Worm (Caenorhabditis elegans) whole organism, L2 larva: ENCODE results near the gene C03B1.4.

Experiments
- F13H6.1 ChIP-seq: sonication (generic microtip); optimal IDR thresholded peaks from 2 replicates; lab custom pipeline; 2016; ENCODE audit warnings: missing genetic modification characterization, missing compliant biosample characterization
- R02D3.7 ChIP-seq: fragments of 150-350 bp; optimal IDR thresholded peaks from 2 replicates; lab custom pipeline; 2014; ENCODE audit warnings: missing biosample characterization, missing genetic modification characterization
- Y55F3AM.14 ChIP-seq: fragments of 200-800 bp; sonication (Bioruptor generic); optimal IDR thresholded peaks from 2 replicates; lab custom pipeline; 2018; ENCODE audit warnings: mild to moderate bottlenecking, missing genetic modification characterization, missing compliant biosample characterization
- ZK546.5 ChIP-seq: sonication (generic microtip); optimal IDR thresholded peaks from 2 replicates; lab custom pipeline; 2017; ENCODE audit warnings: missing biosample characterization, missing genetic modification characterization
- ama-1 ChIP-seq: fragments of 150-350 bp; optimal IDR thresholded peaks from 2 replicates; lab custom pipeline; 2018; ENCODE audit warnings: inconsistent platforms
- blmp-1 ChIP-seq: sonication (generic microtip); optimal IDR thresholded peaks from 2 replicates; lab custom pipeline; 2017; ENCODE audit warnings: missing genetic modification characterization, mild to moderate bottlenecking, missing compliant biosample characterization, antibody characterized with exemption, moderate library complexity; ENCODE audit not compliant: insufficient read depth
- ceh-16 ChIP-seq: fragments of 150-350 bp; optimal IDR thresholded peaks from 2 replicates; lab custom pipeline; 2014; ENCODE audit warnings: missing biosample characterization, missing genetic modification characterization
- ceh-82 ChIP-seq: fragments of 150-350 bp; optimal IDR thresholded peaks from 2 replicates; lab custom pipeline; 2014; ENCODE audit warnings: missing biosample characterization, missing genetic modification characterization
- crh-2 ChIP-seq: sonication (generic microtip); optimal IDR thresholded peaks from 2 replicates; lab custom pipeline; 2017; ENCODE audit warnings: missing biosample characterization, missing genetic modification characterization
- dmd-4 ChIP-seq: sonication (generic microtip); optimal IDR thresholded peaks from 2 replicates; lab custom pipeline; 2017; ENCODE audit warnings: missing biosample characterization, missing genetic modification characterization
- egl-27 ChIP-seq: sonication (generic microtip); optimal IDR thresholded peaks from 3 replicates; lab custom pipeline; 2017; ENCODE audit warnings: missing biosample characterization, missing genetic modification reagents, missing genetic modification characterization
- gmeb-1 ChIP-seq: fragments of 150-350 bp; optimal IDR thresholded peaks from 2 replicates; lab custom pipeline; 2014; ENCODE audit warnings: missing biosample characterization, missing genetic modification characterization
- lin-11 ChIP-seq: fragments of 150-350 bp; sonication (generic microtip); optimal IDR thresholded peaks from 2 replicates; lab custom pipeline; 2014; ENCODE audit warnings: missing biosample characterization, missing genetic modification characterization, inconsistent platforms, mixed read lengths
- lin-13 ChIP-seq: fragments of 150-350 bp; optimal IDR thresholded peaks from 2 replicates; lab custom pipeline; 2014; ENCODE audit warnings: missing biosample characterization, missing genetic modification reagents, missing genetic modification characterization
- lin-39 ChIP-seq: fragments of 150-350 bp; optimal IDR thresholded peaks from 2 replicates; lab custom pipeline; 2014; ENCODE audit warnings: missing biosample characterization, missing genetic modification reagents, missing genetic modification characterization
- lsy-2 ChIP-seq, 2 experiments: fragments of 150-350 bp in 1 of 2; sonication (generic microtip) in 1 of 2; optimal IDR thresholded peaks; 2 replicates each; lab custom pipeline; 2014 to 2017; ENCODE audit warnings: missing biosample characterization in 2 of 2, missing genetic modification characterization in 2 of 2
- mab-5 ChIP-seq: fragments of 150-350 bp; optimal IDR thresholded peaks from 2 replicates; lab custom pipeline; 2014; ENCODE audit warnings: missing biosample characterization, missing genetic modification characterization
- nhr-11 ChIP-seq: fragments of 150-350 bp; optimal IDR thresholded peaks from 2 replicates; lab custom pipeline; 2014; ENCODE audit warnings: missing biosample characterization, missing genetic modification characterization
- nhr-12 ChIP-seq: fragments of 150-350 bp; optimal IDR thresholded peaks from 2 replicates; lab custom pipeline; 2014; ENCODE audit warnings: missing biosample characterization, missing genetic modification characterization
- nhr-129 ChIP-seq: fragments of 150-350 bp; optimal IDR thresholded peaks from 2 replicates; lab custom pipeline; 2014; ENCODE audit warnings: missing biosample characterization, missing genetic modification characterization
- nhr-21 ChIP-seq: fragments of 150-350 bp; optimal IDR thresholded peaks from 2 replicates; lab custom pipeline; 2014; ENCODE audit warnings: missing biosample characterization, missing genetic modification characterization
- nhr-23 ChIP-seq: fragments of 150-350 bp; optimal IDR thresholded peaks from 2 replicates; lab custom pipeline; 2014; ENCODE audit warnings: missing biosample characterization, missing genetic modification reagents, missing genetic modification characterization
- nhr-237 ChIP-seq: fragments of 150-350 bp; optimal IDR thresholded peaks from 2 replicates; lab custom pipeline; 2014; ENCODE audit warnings: missing biosample characterization, missing genetic modification characterization
- nhr-25 ChIP-seq: fragments of 150-350 bp; sonication (generic microtip); optimal IDR thresholded peaks from 3 replicates; lab custom pipeline; 2014; ENCODE audit warnings: missing biosample characterization, missing genetic modification characterization
- nhr-6 ChIP-seq: fragments of 150-350 bp; optimal IDR thresholded peaks from 2 replicates; lab custom pipeline; 2014; ENCODE audit warnings: missing biosample characterization, missing genetic modification characterization
- nhr-77 ChIP-seq: fragments of 150-350 bp; optimal IDR thresholded peaks from 2 replicates; lab custom pipeline; 2014; ENCODE audit warnings: missing biosample characterization, missing genetic modification characterization
- peb-1 ChIP-seq: fragments of 150-350 bp; optimal IDR thresholded peaks from 2 replicates; lab custom pipeline; 2014; ENCODE audit warnings: missing biosample characterization, missing genetic modification characterization
- sem-4 ChIP-seq: fragments of 150-350 bp; optimal IDR thresholded peaks from 2 replicates; lab custom pipeline; 2014; ENCODE audit warnings: missing biosample characterization, missing genetic modification reagents, missing genetic modification characterization
- skn-1 ChIP-seq: sonication (generic microtip); optimal IDR thresholded peaks from 2 replicates; lab custom pipeline; 2017; ENCODE audit warnings: missing biosample characterization, missing genetic modification characterization
- sma-3 ChIP-seq: sonication (generic microtip); optimal IDR thresholded peaks from 2 replicates; lab custom pipeline; 2016; ENCODE audit warnings: missing genetic modification reagents, missing genetic modification characterization, missing compliant biosample characterization
- sma-9 ChIP-seq, 2 experiments: fragments of 150-350 bp in 1 of 2; sonication (generic microtip) in 1 of 2; optimal IDR thresholded peaks; 2 replicates each; lab custom pipeline; 2014 to 2016; ENCODE audit warnings: missing genetic modification characterization in 2 of 2, mild to moderate bottlenecking in 1 of 2, missing biosample characterization in 1 of 2, missing compliant biosample characterization in 1 of 2, missing genetic modification reagents in 1 of 2, moderate library complexity in 1 of 2
- snpc-4 ChIP-seq: fragments of 150-350 bp; optimal IDR thresholded peaks from 2 replicates; lab custom pipeline; 2014; ENCODE audit warnings: missing biosample characterization, missing genetic modification characterization
- unc-39 ChIP-seq: fragments of 150-350 bp; optimal IDR thresholded peaks from 2 replicates; lab custom pipeline; 2014; ENCODE audit warnings: missing biosample characterization, missing genetic modification characterization
- unc-55 ChIP-seq: fragments of 150-350 bp; sonication (generic microtip); optimal IDR thresholded peaks from 3 replicates; lab custom pipeline; 2014; ENCODE audit warnings: missing biosample characterization, missing genetic modification reagents, missing genetic modification characterization
- unc-62 ChIP-seq: fragments of 150-350 bp; optimal IDR thresholded peaks from 2 replicates; lab custom pipeline; 2014; ENCODE audit warnings: missing biosample characterization, missing genetic modification reagents, missing genetic modification characterization
- zag-1 ChIP-seq: fragments of 150-350 bp; optimal IDR thresholded peaks from 2 replicates; lab custom pipeline; 2014; ENCODE audit warnings: missing biosample characterization, missing genetic modification characterization
- ztf-1 ChIP-seq: fragments of 200-800 bp; sonication (Bioruptor generic); conservative IDR thresholded peaks from 2 replicates; pipeline ENCODE4 v1.3.6; 2022; ENCODE audit warnings: missing genetic modification characterization, missing compliant biosample characterization
- ztf-11 ChIP-seq: sonication (generic microtip); optimal IDR thresholded peaks from 2 replicates; lab custom pipeline; 2017; ENCODE audit warnings: missing biosample characterization, missing genetic modification characterization
- ztf-4 ChIP-seq: fragments of 150-350 bp; optimal IDR thresholded peaks from 2 replicates; lab custom pipeline; 2014; ENCODE audit warnings: missing biosample characterization, missing genetic modification characterization

C03B1.4 gene

ce11 chrX:6360077-6360476 lies 4.2 kb upstream of the C03B1.4 start:
- TF ChIP-seq ceh-82 (no peak), nhr-12 (tag; lab: Kevin White, UChicago) (no peak), ztf-11 (tag; lab: Kevin White, UChicago) (no peak), mab-5 (tag; lab: Kevin White, UChicago) (no peak), crh-2 (tag; lab: Kevin White, UChicago) (no peak), unc-62 (GFP tag; lab: Kevin White, UChicago) (no peak), ZK546.5 (tag; lab: Kevin White, UChicago) (no peak), skn-1 (tag; lab: Kevin White, UChicago) (no peak), nhr-6 (tag; lab: Kevin White, UChicago) (no peak), nhr-23 (tag; lab: Kevin White, UChicago) (no peak), nhr-129 (tag; lab: Kevin White, UChicago) (no peak), nhr-11 (no peak), sma-3 (GFP tag; lab: Kevin White, UChicago) (no peak), unc-55 (no peak), ztf-4 (no peak), sma-9 (GFP tag; optimal IDR thresholded peaks at IDR 0.05; lab: Kevin White, UChicago) (no peak), sma-9 (tag; optimal IDR thresholded peaks at IDR 0.05; lab: Kevin White, UChicago) (no peak), blmp-1 (no peak)

ce11 chrX:6360658-6361057 lies 3.6 kb upstream of the C03B1.4 start, which contains the start of gene C03B1.14:
C03B1.14 (minus strand) TSS chrX:6360758.
- TF ChIP-seq dmd-4 (tag; lab: Kevin White, UChicago) (no peak), ZK546.5 (tag; lab: Kevin White, UChicago) (no peak), lin-39 (tag; lab: Kevin White, UChicago) (no peak), crh-2 (tag; lab: Kevin White, UChicago) (no peak), R02D3.7 (tag; lab: Kevin White, UChicago) (no peak), ztf-11 (tag; lab: Kevin White, UChicago) (no peak), unc-39 (tag; lab: Kevin White, UChicago) (no peak), nhr-25 (no peak), nhr-237 (tag; lab: Kevin White, UChicago) (no peak), ama-1 (lab: Kevin White, UChicago) (no peak), mab-5 (tag; lab: Kevin White, UChicago) (no peak), sem-4 (no peak), F13H6.1 (tag; lab: Kevin White, UChicago) (no peak)

ce11 chrX:6365715-6366114 lies 1.4 kb downstream of the C03B1.4 start, which contains the start of gene C03B1.3:
C03B1.3 (plus strand) TSS chrX:6366015.
- TF ChIP-seq Y55F3AM.14 (GFP tag; lab: Kevin White, UChicago) (no peak), peb-1 (tag; lab: Kevin White, UChicago) (no peak), snpc-4 (tag; lab: Kevin White, UChicago) (no peak), R02D3.7 (tag; lab: Kevin White, UChicago) (no peak), ceh-16 (tag; lab: Kevin White, UChicago) (no peak), unc-55 (no peak), sem-4 (no peak), nhr-11 (no peak), nhr-129 (tag; lab: Kevin White, UChicago) (no peak), nhr-77 (tag; lab: Kevin White, UChicago) (no peak), lin-11 (tag; lab: Kevin White, UChicago) (no peak), nhr-6 (tag; lab: Kevin White, UChicago) (no peak), lin-13 (no peak), lsy-2 (tag; optimal IDR thresholded peaks at IDR 0.05; lab: Kevin White, UChicago) (no peak), nhr-23 (tag; lab: Kevin White, UChicago) (no peak), nhr-25 (no peak), blmp-1 (no peak), ztf-1 (GFP tag; lab: Robert Waterston, UW) (no peak), skn-1 (tag; lab: Kevin White, UChicago) (no peak), nhr-21 (tag; lab: Kevin White, UChicago) (no peak)

- TF ChIP-seq peb-1 (tag; lab: Kevin White, UChicago) = no peak
- no peak for TF ChIP-seq nhr-11
- no peak for TF ChIP-seq zag-1 (tag; lab: Kevin White, UChicago)
- no peak for TF ChIP-seq unc-62 (GFP tag; lab: Kevin White, UChicago)
- TF ChIP-seq ztf-4 = no peak
- TF ChIP-seq R02D3.7 (tag; lab: Kevin White, UChicago) = no peak
- TF ChIP-seq gmeb-1 (tag; lab: Kevin White, UChicago) = no peak
- TF ChIP-seq snpc-4 (tag; lab: Kevin White, UChicago) = no peak
- no peak for TF ChIP-seq ceh-16 (tag; lab: Kevin White, UChicago)
- no peak for TF ChIP-seq ztf-11 (tag; lab: Kevin White, UChicago)
- no peak for TF ChIP-seq ama-1 (lab: Kevin White, UChicago)
- no peak for TF ChIP-seq unc-39 (tag; lab: Kevin White, UChicago)
- no peak for TF ChIP-seq F13H6.1 (tag; lab: Kevin White, UChicago)
- no peak for TF ChIP-seq lin-11 (tag; lab: Kevin White, UChicago)
- TF ChIP-seq egl-27 (tag; lab: Kevin White, UChicago) = no peak
- no peak for TF ChIP-seq nhr-23 (tag; lab: Kevin White, UChicago)
Observed at ce11 chrX:6369717-6370116, 5.4 kb downstream of the C03B1.4 start, which contains the start of gene C03B1.2. C03B1.2 (plus strand) TSS chrX:6370017.
